Fruit fly (Drosophila melanogaster): Measurements from ENCODE around the gene Fur1.

DNA sequence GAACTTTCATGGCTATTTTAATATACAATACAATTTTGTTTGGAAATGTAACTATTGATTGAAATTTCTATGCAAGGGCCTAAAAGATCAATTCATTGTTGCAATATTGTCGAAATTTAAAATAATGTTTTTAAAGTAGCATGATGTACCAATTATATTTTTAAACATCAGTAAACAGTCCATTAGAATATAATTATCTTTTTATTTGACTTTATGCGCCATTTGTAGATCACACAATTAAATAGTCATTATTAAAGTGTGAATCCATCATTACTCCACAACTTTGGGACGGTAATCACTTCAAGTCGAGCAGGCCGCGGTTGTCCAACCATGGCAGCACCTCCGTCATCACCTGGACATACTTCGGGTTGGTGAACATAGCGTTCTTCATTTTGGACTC, 162.0 kb downstream of the Fur1 start, which contains the start of gene CG31099:
- TF ChIP-seq CG8478 (optimal IDR thresholded peaks at IDR 0.05) (no peak), EcR (GFP tag; optimal IDR thresholded peaks at IDR 0.05) (no peak), psq (optimal IDR thresholded peaks at IDR 0.05) (no peak), usp (GFP tag; optimal IDR thresholded peaks at IDR 0.05) (no peak)

Data from whole organism.